Worm (Caenorhabditis elegans): Measurements from ENCODE around the gene srt-6.

Gene srt-6

DNA sequence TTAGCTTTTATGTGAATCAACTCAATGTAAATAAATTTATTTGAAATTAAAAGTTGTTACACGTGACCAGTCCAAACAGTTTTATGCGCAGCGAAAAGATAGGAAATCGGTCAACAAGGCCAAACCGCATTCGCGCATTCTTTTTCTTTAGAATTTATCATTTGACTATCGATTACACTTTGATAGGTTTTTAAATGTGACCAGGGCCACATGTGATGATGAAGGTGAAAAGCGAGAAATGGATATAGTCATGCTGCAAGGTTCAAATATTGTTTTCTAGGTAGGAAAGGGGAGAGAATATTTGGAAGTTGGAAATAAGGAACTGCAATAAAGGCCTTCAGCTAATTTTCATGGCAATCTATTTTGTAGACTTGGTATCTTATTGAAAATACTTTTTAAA is 28.3 kb upstream of the srt-6 start:
- peak; percentile 90 for TF ChIP-seq nhr-43 (tag; optimal IDR thresholded peaks at IDR 0.05; ENCODE audit: poor library complexity, severe bottlenecking)
- peak; percentile 72 for TF ChIP-seq nhr-23 (tag; optimal IDR thresholded peaks at IDR 0.05)
- no peak for TF ChIP-seq ceh-28 (tag; optimal IDR thresholded peaks at IDR 0.05)
- TF ChIP-seq nhr-76 (tag; optimal IDR thresholded peaks at IDR 0.05), result no peak
- peak in 2 of 3 experiments; percentile 14 to 91 for TF ChIP-seq elt-3 (tag; optimal IDR thresholded peaks at IDR 0.05)
- no peak for TF ChIP-seq fkh-2 (tag; optimal IDR thresholded peaks at IDR 0.05)
- TF ChIP-seq ceh-9 (tag; optimal IDR thresholded peaks at IDR 0.05), result no peak
- TF ChIP-seq elt-1 (tag; optimal IDR thresholded peaks at IDR 0.05), result no peak
- TF ChIP-seq eor-1 (tag; optimal IDR thresholded peaks at IDR 0.05), result no peak
- TF ChIP-seq lin-15B (tag; optimal IDR thresholded peaks at IDR 0.05), result no peak
- no peak for TF ChIP-seq elt-2 (tag; optimal IDR thresholded peaks at IDR 0.05)
- TF ChIP-seq fos-1 (tag; optimal IDR thresholded peaks at IDR 0.05), result no peak
- TF ChIP-seq egl-5 (tag; optimal IDR thresholded peaks at IDR 0.05), result no peak
- no peak for TF ChIP-seq unc-62 (GFP tag; optimal IDR thresholded peaks at IDR 0.05)
- TF ChIP-seq aly-2 (tag; optimal IDR thresholded peaks at IDR 0.05), result no peak
- no peak for TF ChIP-seq R02D3.7 (tag; optimal IDR thresholded peaks at IDR 0.05)
- TF ChIP-seq egl-27 (tag; optimal IDR thresholded peaks at IDR 0.05), result no peak
- no peak for TF ChIP-seq ZK546.5 (tag; optimal IDR thresholded peaks at IDR 0.05)
- no peak for TF ChIP-seq skn-1 (tag; optimal IDR thresholded peaks at IDR 0.05)
- no peak for TF ChIP-seq ceh-16 (tag; optimal IDR thresholded peaks at IDR 0.05)
- no peak for TF ChIP-seq nhr-77 (tag; optimal IDR thresholded peaks at IDR 0.05)
- no peak for TF ChIP-seq ztf-4 (tag; optimal IDR thresholded peaks at IDR 0.05)
- no peak for TF ChIP-seq sea-2 (GFP tag; optimal IDR thresholded peaks at IDR 0.05)
- no peak for TF ChIP-seq hmg-11 (tag; optimal IDR thresholded peaks at IDR 0.05)
- TF ChIP-seq nhr-28 (tag; optimal IDR thresholded peaks at IDR 0.05), result no peak
- no peak for TF ChIP-seq daf-12 (tag; optimal IDR thresholded peaks at IDR 0.05)
- peak; percentile 78 for TF ChIP-seq nhr-25 (tag; optimal IDR thresholded peaks at IDR 0.05)
- no peak for TF ChIP-seq mml-1 (tag; optimal IDR thresholded peaks at IDR 0.05)
- TF ChIP-seq tbx-2 (tag; optimal IDR thresholded peaks at IDR 0.05), result peak; percentile 28
- no peak for TF ChIP-seq jun-1 (tag; optimal IDR thresholded peaks at IDR 0.05)
- no peak for TF ChIP-seq mdl-1 (tag; optimal IDR thresholded peaks at IDR 0.05)
- no peak for TF ChIP-seq nhr-12 (tag; optimal IDR thresholded peaks at IDR 0.05)
- no peak for TF ChIP-seq lin-39 (tag; optimal IDR thresholded peaks at IDR 0.05)
- TF ChIP-seq nfya-1 (tag; optimal IDR thresholded peaks at IDR 0.05; ENCODE audit: insufficient read depth), result peak; percentile 16
- TF ChIP-seq unc-39 (tag; optimal IDR thresholded peaks at IDR 0.05), result no peak
- TF ChIP-seq ama-1 (optimal IDR thresholded peaks at IDR 0.05), result peak; percentile 98
- peak; percentile 14 for TF ChIP-seq pha-4 (tag; optimal IDR thresholded peaks at IDR 0.05)
- TF ChIP-seq ceh-82 (tag; optimal IDR thresholded peaks at IDR 0.05), result no peak

DNA sequence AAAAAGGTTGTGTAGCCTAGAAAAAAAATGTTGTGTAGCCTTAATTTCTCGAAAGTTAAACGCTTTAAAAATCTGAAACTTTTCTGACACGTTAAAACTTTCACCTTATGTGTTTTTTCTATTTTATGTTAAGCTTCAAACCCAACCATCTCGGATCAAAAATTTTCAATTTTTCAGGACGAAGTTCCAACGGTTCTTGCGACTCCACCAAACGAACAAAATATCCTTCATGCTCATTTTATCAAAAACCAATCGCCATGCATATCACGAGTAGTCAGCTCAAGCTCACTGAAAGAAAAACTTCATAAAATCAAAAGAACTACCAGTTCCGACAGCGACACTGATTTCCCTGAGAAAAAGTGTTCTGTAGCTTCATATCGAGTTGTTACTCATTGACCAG is 27.9 kb upstream of the srt-6 start:
- no peak for TF ChIP-seq sea-2 (GFP tag; optimal IDR thresholded peaks at IDR 0.05)
- no peak for TF ChIP-seq ceh-16 (tag; optimal IDR thresholded peaks at IDR 0.05)
- no peak for TF ChIP-seq mdl-1 (tag; optimal IDR thresholded peaks at IDR 0.05)
- no peak for TF ChIP-seq nhr-12 (tag; optimal IDR thresholded peaks at IDR 0.05)
- no peak for TF ChIP-seq lin-39 (tag; optimal IDR thresholded peaks at IDR 0.05)
- no peak for TF ChIP-seq lin-15B (tag; optimal IDR thresholded peaks at IDR 0.05)
- TF ChIP-seq nfya-1 (tag; optimal IDR thresholded peaks at IDR 0.05; ENCODE audit: insufficient read depth), result no peak
- no peak for TF ChIP-seq fos-1 (tag; optimal IDR thresholded peaks at IDR 0.05)
- TF ChIP-seq elt-2 (tag; optimal IDR thresholded peaks at IDR 0.05), result no peak
- no peak for TF ChIP-seq tbx-2 (tag; optimal IDR thresholded peaks at IDR 0.05)
- TF ChIP-seq ceh-82 (tag; optimal IDR thresholded peaks at IDR 0.05), result no peak

DNA sequence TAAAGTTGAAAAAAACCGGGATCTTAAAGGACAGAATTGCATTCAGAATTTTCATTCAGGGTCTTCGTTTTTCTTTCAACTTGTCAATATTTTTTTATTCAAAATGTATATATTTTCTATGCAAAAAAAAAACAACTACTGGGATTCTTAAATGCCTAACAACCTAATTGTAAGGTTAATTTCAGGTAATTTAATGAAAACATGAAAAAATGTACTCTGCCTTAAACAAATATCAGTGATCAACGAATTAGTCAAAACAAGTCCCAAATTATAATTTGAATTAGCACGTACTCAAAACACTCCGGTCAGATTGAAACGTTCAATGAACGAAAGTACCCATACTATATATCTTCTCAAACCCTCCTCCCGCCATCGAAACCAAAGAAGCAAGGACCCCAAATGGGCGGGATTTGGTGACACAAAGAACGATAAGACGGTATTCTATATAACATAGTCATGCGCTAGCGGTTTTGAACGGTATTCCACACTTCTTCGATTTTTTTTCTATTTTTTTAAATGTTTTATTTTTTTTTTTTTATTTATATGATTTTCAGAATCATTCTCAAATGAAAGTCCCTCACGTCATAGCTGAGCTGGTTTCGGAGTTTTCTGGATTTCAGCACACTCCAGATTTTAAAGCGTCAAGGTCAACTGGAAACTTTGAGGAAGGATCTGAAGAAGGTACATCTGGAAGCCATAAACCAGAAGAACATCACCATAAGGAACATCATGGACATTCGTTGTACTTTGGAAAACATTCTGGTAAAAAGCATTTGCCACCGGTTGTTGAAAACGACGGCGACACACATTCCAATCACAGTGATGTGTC is 27.0 kb upstream of the srt-6 start, which contains the start of the genes ddo-2 and F25E5.8:
Gene ddo-2, minus strand, starts transcription at position 330 of the 829 bp plus-strand sequence.
Gene F25E5.8, plus strand, starts transcription at position 555 of the 829 bp plus-strand sequence.
- peak; percentile 46 for TF ChIP-seq nhr-43 (tag; optimal IDR thresholded peaks at IDR 0.05; ENCODE audit: poor library complexity, severe bottlenecking)
- TF ChIP-seq ceh-9 (tag; optimal IDR thresholded peaks at IDR 0.05), result no peak
- TF ChIP-seq snpc-4 (tag; optimal IDR thresholded peaks at IDR 0.05), result no peak
- TF ChIP-seq hmg-11 (tag; optimal IDR thresholded peaks at IDR 0.05), result peak; percentile 11
- TF ChIP-seq nhr-25 (tag; optimal IDR thresholded peaks at IDR 0.05), result peak; percentile 14
- peak; percentile 70 for TF ChIP-seq nhr-23 (tag; optimal IDR thresholded peaks at IDR 0.05)
